Fruit fly (Drosophila melanogaster) whole organism, embryonic: ENCODE data around the gene obst-B.

Source experiments
- Aef1 ChIP-seq: fragments of 200-800 bp; sonication (Bioruptor generic); IDR thresholded peaks from 3 replicates; pipeline ENCODE4 v1.3.6; 2022; ENCODE audit warnings: missing biosample characterization, missing genetic modification characterization
- CG10321 ChIP-seq: fragments of 200-800 bp; sonication (Bioruptor generic); IDR thresholded peaks from 2 replicates; pipeline ENCODE4 v1.3.6; 2022; ENCODE audit warnings: missing biosample characterization, missing genetic modification characterization
- CG10431 ChIP-seq: fragments of 200-800 bp; sonication (Bioruptor generic); optimal IDR thresholded peaks from 3 replicates; lab custom pipeline; 2018; ENCODE audit warnings: missing biosample characterization, mild to moderate bottlenecking, missing genetic modification characterization
- CG11093 ChIP-seq: fragments of 200-800 bp; sonication (Bioruptor generic); IDR thresholded peaks from 3 replicates; pipeline ENCODE4 v1.3.6; 2022; ENCODE audit warnings: missing biosample characterization, missing genetic modification characterization
- CG1233 ChIP-seq: fragments of 200-800 bp; sonication (Bioruptor generic); optimal IDR thresholded peaks from 4 replicates; lab custom pipeline; 2018; ENCODE audit warnings: missing biosample characterization, mild to moderate bottlenecking, missing genetic modification characterization
- CG12391 ChIP-seq: fragments of 200-800 bp; sonication (Bioruptor generic); optimal IDR thresholded peaks from 3 replicates; lab custom pipeline; 2018; ENCODE audit warnings: missing biosample characterization, mild to moderate bottlenecking, missing genetic modification characterization, moderate library complexity
- CG12769 ChIP-seq: fragments of 200-800 bp; sonication (Bioruptor generic); optimal IDR thresholded peaks from 2 replicates; lab custom pipeline; 2019; ENCODE audit warnings: missing biosample characterization, mild to moderate bottlenecking, missing genetic modification characterization, moderate library complexity
- CG15514 ChIP-seq: fragments of 200-800 bp; sonication (Bioruptor generic); optimal IDR thresholded peaks from 3 replicates; lab custom pipeline; 2017; ENCODE audit warnings: missing biosample characterization, missing genetic modification characterization, mild to moderate bottlenecking, moderate library complexity, missing genetic modification reagents
- CG2120 ChIP-seq: fragments of 200-800 bp; sonication (Bioruptor generic); optimal IDR thresholded peaks from 3 replicates; lab custom pipeline; 2016; ENCODE audit warnings: missing biosample characterization, missing genetic modification characterization
- CG30403 ChIP-seq: fragments of 200-800 bp; sonication (Bioruptor generic); optimal IDR thresholded peaks from 3 replicates; lab custom pipeline; 2016; ENCODE audit warnings: missing biosample characterization, missing genetic modification characterization
- CG31224 ChIP-seq: fragments of 200-800 bp; sonication (Bioruptor generic); IDR thresholded peaks from 2 replicates; pipeline ENCODE4 v1.3.6; 2022; ENCODE audit warnings: missing biosample characterization, missing genetic modification characterization
- CG32532 ChIP-seq: fragments of 200-800 bp; sonication (Bioruptor generic); IDR thresholded peaks from 2 replicates; pipeline ENCODE4 v1.3.6; 2022; ENCODE audit warnings: missing biosample characterization, missing genetic modification characterization
- CG4328 ChIP-seq: fragments of 200-800 bp; sonication (Bioruptor generic); optimal IDR thresholded peaks from 3 replicates; lab custom pipeline; 2017; ENCODE audit warnings: missing biosample characterization, missing genetic modification reagents, missing genetic modification characterization
- CG6175 ChIP-seq: fragments of 200-800 bp; sonication (Bioruptor generic); IDR thresholded peaks from 3 replicates; pipeline ENCODE4 v1.3.6; 2022; ENCODE audit warnings: missing biosample characterization, missing genetic modification characterization
- CG6272 ChIP-seq: fragments of 200-800 bp; sonication (Bioruptor generic); IDR thresholded peaks from 2 replicates; pipeline ENCODE4 v1.3.6; 2022; ENCODE audit warnings: missing biosample characterization, missing genetic modification characterization
- CG9727 ChIP-seq: fragments of 200-800 bp; sonication (Bioruptor generic); optimal IDR thresholded peaks from 3 replicates; lab custom pipeline; 2017; ENCODE audit warnings: missing biosample characterization, mild to moderate bottlenecking, missing genetic modification characterization
- CG9932 ChIP-seq: fragments of 200-800 bp; sonication (Bioruptor generic); IDR thresholded peaks from 2 replicates; pipeline ENCODE4 v1.3.6; 2022; ENCODE audit warnings: missing biosample characterization, missing genetic modification characterization
- CoRest ChIP-seq: fragments of 200-800 bp; sonication (Bioruptor generic); optimal IDR thresholded peaks from 3 replicates; lab custom pipeline; 2018; ENCODE audit warnings: missing biosample characterization, mild to moderate bottlenecking, missing genetic modification characterization, moderate library complexity
- Deaf1 ChIP-seq: fragments of 200-800 bp; optimal IDR thresholded peaks from 3 replicates; lab custom pipeline; 2019; ENCODE audit warnings: missing biosample characterization, mild to moderate bottlenecking, missing genetic modification characterization, moderate library complexity
- Drgx ChIP-seq: fragments of 200-800 bp; sonication (Bioruptor generic); IDR thresholded peaks from 2 replicates; pipeline ENCODE4 v1.3.6; 2022; ENCODE audit warnings: missing biosample characterization, missing genetic modification characterization
- E2f1 ChIP-seq: fragments of 200-800 bp; sonication (Bioruptor generic); IDR thresholded peaks from 2 replicates; pipeline ENCODE4 v1.3.6; 2022; ENCODE audit warnings: missing biosample characterization, missing genetic modification characterization
- Ets65A ChIP-seq: fragments of 200-800 bp; sonication (Bioruptor generic); peaks from one replicate; lab custom pipeline; 2016; ENCODE audit warnings: missing biosample characterization, missing genetic modification characterization
- HLH3B ChIP-seq: fragments of 200-800 bp; sonication (Bioruptor generic); IDR thresholded peaks from 2 replicates; pipeline ENCODE4 v1.3.6; 2022; ENCODE audit warnings: missing biosample characterization, missing genetic modification characterization
- Hr51 ChIP-seq, 2 experiments: fragments of 200-800 bp; sonication (Bioruptor generic); optimal IDR thresholded peaks; 2 replicates in 1 of 2; 3 replicates in 1 of 2; lab custom pipeline; 2016 to 2018; ENCODE audit warnings: missing biosample characterization in 2 of 2, missing genetic modification characterization in 2 of 2, mild to moderate bottlenecking in 1 of 2, moderate library complexity in 1 of 2
- Med ChIP-seq: fragments of 200-800 bp; sonication (Bioruptor generic); peaks from one replicate; lab custom pipeline; 2016; ENCODE audit warnings: missing biosample characterization, missing genetic modification characterization, mild to moderate bottlenecking, inconsistent platforms, moderate library complexity
- Oli ChIP-seq: fragments of 200-800 bp; sonication (Bioruptor generic); optimal IDR thresholded peaks from 2 replicates; lab custom pipeline; 2018; ENCODE audit warnings: missing biosample characterization, mild to moderate bottlenecking, missing genetic modification characterization, moderate library complexity
- Rfx ChIP-seq: fragments of 200-800 bp; sonication (Bioruptor generic); IDR thresholded peaks from 2 replicates; pipeline ENCODE4 v1.3.6; 2022; ENCODE audit warnings: missing biosample characterization, missing genetic modification characterization
- amos ChIP-seq: fragments of 200-800 bp; sonication (Bioruptor generic); IDR thresholded peaks from 2 replicates; pipeline ENCODE4 v1.3.6; 2022; ENCODE audit warnings: missing biosample characterization, missing genetic modification characterization; ENCODE audit not compliant: partially characterized antibody
- bcd ChIP-seq: fragments of 200-800 bp; sonication (Bioruptor generic); optimal IDR thresholded peaks from 2 replicates; lab custom pipeline; 2017; ENCODE audit warnings: missing biosample characterization, mild to moderate bottlenecking, missing genetic modification characterization
- cad ChIP-seq: fragments of >200 bp; optimal IDR thresholded peaks from 2 replicates; lab custom pipeline; 2017; ENCODE audit warnings: missing biosample characterization, missing genetic modification characterization
- chif ChIP-seq, 2 experiments: fragments of 200-800 bp; sonication (Bioruptor generic); optimal IDR thresholded peaks; 3 replicates each; lab custom pipeline; 2016; ENCODE audit warnings: missing biosample characterization in 2 of 2, missing genetic modification characterization in 2 of 2
- chinmo ChIP-seq: fragments of 200-800 bp; sonication (Bioruptor generic); IDR thresholded peaks from 4 replicates; pipeline ENCODE4 v1.3.6; 2022; ENCODE audit warnings: missing biosample characterization, missing genetic modification characterization; ENCODE audit not compliant: partially characterized antibody
- cwo ChIP-seq: fragments of 200-800 bp; sonication (Bioruptor generic); optimal IDR thresholded peaks from 3 replicates; lab custom pipeline; 2017; ENCODE audit warnings: missing biosample characterization, missing genetic modification characterization, mild to moderate bottlenecking, moderate library complexity, missing genetic modification reagents
- dan ChIP-seq: fragments of 200-800 bp; sonication (Bioruptor generic); IDR thresholded peaks from 2 replicates; pipeline ENCODE4 v1.3.6; 2022; ENCODE audit warnings: missing biosample characterization, missing genetic modification characterization
- dmrt99B ChIP-seq: fragments of 200-800 bp; sonication (Bioruptor generic); optimal IDR thresholded peaks from 2 replicates; lab custom pipeline; 2018; ENCODE audit warnings: missing biosample characterization, mild to moderate bottlenecking, missing genetic modification characterization, moderate library complexity
- esg ChIP-seq: fragments of 200-800 bp; sonication (Bioruptor generic); conservative IDR thresholded peaks from 2 replicates; pipeline ENCODE4 v1.3.6; 2022; ENCODE audit warnings: missing biosample characterization, missing genetic modification characterization
- fd96Cb ChIP-seq: fragments of 200-800 bp; sonication (Bioruptor generic); optimal IDR thresholded peaks from 2 replicates; lab custom pipeline; 2018; ENCODE audit warnings: missing biosample characterization, mild to moderate bottlenecking, missing genetic modification characterization, moderate library complexity
- gcm ChIP-seq: fragments of 200-800 bp; sonication (Bioruptor generic); optimal IDR thresholded peaks from 2 replicates; lab custom pipeline; 2019; ENCODE audit warnings: missing biosample characterization, mild to moderate bottlenecking, missing genetic modification characterization, moderate library complexity
- lilli ChIP-seq: fragments of 200-800 bp; sonication (Bioruptor generic); optimal IDR thresholded peaks from 3 replicates; lab custom pipeline; 2016; ENCODE audit warnings: missing biosample characterization, missing genetic modification characterization
- pan ChIP-seq, 4 experiments: fragments of >200 bp in 3 of 4; fragments of 200-800 bp in 1 of 4; sonication (Bioruptor generic) in 1 of 4; optimal IDR thresholded peaks in 3 of 4; IDR thresholded peaks in 1 of 4; 2 replicates each; pipeline versions ENCODE4 v1.3.6 to Lab custom; 2017 to 2022; ENCODE audit warnings: missing biosample characterization in 2 of 4, missing genetic modification characterization in 2 of 4, mixed read lengths in 1 of 4
- prd ChIP-seq, 3 experiments: fragments of >200 bp in 2 of 3; fragments of 200-800 bp in 1 of 3; sonication (Bioruptor generic) in 1 of 3; optimal IDR thresholded peaks in 2 of 3; IDR thresholded peaks in 1 of 3; 2 replicates in 2 of 3; 3 replicates in 1 of 3; pipeline versions ENCODE4 v1.3.6 to Lab custom; 2017 to 2022; ENCODE audit warnings: missing biosample characterization in 1 of 3, missing genetic modification characterization in 1 of 3
- seq ChIP-seq: fragments of 200-800 bp; sonication (Bioruptor generic); IDR thresholded peaks from 2 replicates; pipeline ENCODE4 v1.3.6; 2022; ENCODE audit warnings: missing biosample characterization, missing genetic modification characterization
- slbo ChIP-seq: fragments of 200-800 bp; sonication (Bioruptor generic); IDR thresholded peaks from 2 replicates; pipeline ENCODE4 v1.3.6; 2022; ENCODE audit warnings: missing biosample characterization, missing genetic modification characterization
- tgo ChIP-seq: fragments of 200-800 bp; sonication (Bioruptor generic); IDR thresholded peaks from 3 replicates; pipeline ENCODE4 v1.3.6; 2022; ENCODE audit warnings: missing biosample characterization, missing genetic modification characterization
- ttk ChIP-seq: fragments of 200-800 bp; sonication (Bioruptor generic); IDR thresholded peaks from 2 replicates; pipeline ENCODE4 v2.1.2; 2022; ENCODE audit warnings: missing biosample characterization, missing genetic modification characterization
- unc-4 ChIP-seq: fragments of 200-800 bp; sonication (Bioruptor generic); IDR thresholded peaks from 2 replicates; pipeline ENCODE4 v1.3.6; 2022; ENCODE audit warnings: missing biosample characterization, missing genetic modification characterization; ENCODE audit not compliant: partially characterized antibody
- zf30C ChIP-seq: fragments of 200-800 bp; sonication (Bioruptor generic); optimal IDR thresholded peaks from 3 replicates; lab custom pipeline; 2018; ENCODE audit warnings: missing biosample characterization, mild to moderate bottlenecking, missing genetic modification characterization

The obst-B gene

dm6 chr2L:10060516-10060915 lies 28.0 kb downstream of the obst-B start, which contains the start of gene Spn31A:
TSS of gene Spn31A (plus strand) at chr2L:10060816.
- TF ChIP-seq CG12769 (tag; lab: Kevin White, UChicago) (peak; percentile 7), Deaf1 (tag; lab: Kevin White, UChicago) (peak; percentile 36), CG32532 (GFP tag; lab: Robert Waterston, UW) (no peak), chinmo (GFP tag; lab: Robert Waterston, UW) (0 out of 4 replicates have a peak, but pooled peaks have one; percentile 16), CG11093 (no peak)
- TF ChIP-seq, all 482 proteins: peak for 3

dm6 chr2L:10061276-10061675 lies 28.8 kb downstream of the obst-B start:
- peak in 1 of 2 experiments; percentile 70 for TF ChIP-seq Hr51 (GFP tag; optimal IDR thresholded peaks at IDR 0.05; lab: Kevin White, UChicago)
- TF ChIP-seq amos (GFP tag; lab: Robert Waterston, UW) = no peak
- TF ChIP-seq CoRest = peak; percentile 50
- TF ChIP-seq Rfx (GFP tag; lab: Robert Waterston, UW) = peak; percentile 39; the same call in 1 of the 2 replicates
- no peak for TF ChIP-seq dan (GFP tag; lab: Robert Waterston, UW)
- peak; percentile 50 for TF ChIP-seq CG9932 (GFP tag; lab: Robert Waterston, UW)
- peak; percentile 51 for TF ChIP-seq slbo (GFP tag; lab: Robert Waterston, UW)
- no peak for TF ChIP-seq chif (GFP tag; optimal IDR thresholded peaks at IDR 0.05; lab: Kevin White, UChicago)
- no peak for TF ChIP-seq CG6175 (GFP tag; lab: Robert Waterston, UW)
- TF ChIP-seq gcm (GFP tag; lab: Kevin White, UChicago) = no peak
- peak; percentile 34; the same call in 1 of the 2 replicates for TF ChIP-seq esg
- 0 out of 2 replicates have a peak, but pooled peaks have one; percentile 13 for TF ChIP-seq E2f1
- TF ChIP-seq pan (optimal IDR thresholded peaks at IDR 0.05; lab: Kevin White, UChicago) = no peak
- TF ChIP-seq pan (GFP tag; optimal IDR thresholded peaks at IDR 0.05 in 1 of 2, IDR thresholded peaks at IDR 0.05 in 1 of 2) = peak in 1 of 2 experiments; percentile 55
- peak; percentile 55 for TF ChIP-seq dmrt99B (tag; lab: Kevin White, UChicago)
- peak; percentile 24 for TF ChIP-seq zf30C (GFP tag; lab: Kevin White, UChicago)
- TF ChIP-seq Aef1 (GFP tag; lab: Robert Waterston, UW) = 0 out of 3 replicates have a peak, but pooled peaks have one; percentile 20
- TF ChIP-seq HLH3B = peak; percentile 37; the same call in 1 of the 2 replicates
- TF ChIP-seq cad = no peak
- peak; percentile 11 for TF ChIP-seq CG4328
- peak; percentile 36 for TF ChIP-seq CG12391
- peak; percentile 22; the same call in 1 of the 2 replicates for TF ChIP-seq CG31224 (GFP tag; lab: Robert Waterston, UW)
- no peak for TF ChIP-seq prd (optimal IDR thresholded peaks at IDR 0.05; lab: Kevin White, UChicago)
- TF ChIP-seq prd (GFP tag; IDR thresholded peaks at IDR 0.05; lab: Robert Waterston, UW) = peak; percentile 51; the same call in 2 of the 3 replicates
- TF ChIP-seq ttk = 0 out of 2 replicates have a peak, but pooled peaks have one; percentile 32
- peak; percentile 40 for TF ChIP-seq Oli (tag; lab: Kevin White, UChicago)
- peak; percentile 22 for TF ChIP-seq cwo (GFP tag; lab: Kevin White, UChicago)
- peak; percentile 42 for TF ChIP-seq bcd (GFP tag; lab: Kevin White, UChicago)
- TF ChIP-seq seq (GFP tag; lab: Robert Waterston, UW) = peak; percentile 40; the same call in 1 of the 2 replicates
- TF ChIP-seq CG2120 (GFP tag; lab: Kevin White, UChicago) = peak; percentile 51
- TF ChIP-seq Ets65A (GFP tag; lab: Kevin White, UChicago) = peak; percentile 19
- no peak for TF ChIP-seq CG1233 (GFP tag; lab: Kevin White, UChicago)
- TF ChIP-seq CG9727 (GFP tag; lab: Kevin White, UChicago) = peak; percentile 14
- TF ChIP-seq CG10431 = no peak
- peak; percentile 39; the same call in 1 of the 3 replicates for TF ChIP-seq tgo (GFP tag; lab: Robert Waterston, UW)
- TF ChIP-seq lilli (GFP tag; lab: Kevin White, UChicago) = peak; percentile 13
- peak; percentile 51; the same call in 1 of the 2 replicates for TF ChIP-seq Drgx (GFP tag; lab: Robert Waterston, UW)
- TF ChIP-seq CG15514 (GFP tag; lab: Kevin White, UChicago) = peak; percentile 4
- TF ChIP-seq CG30403 (GFP tag; lab: Kevin White, UChicago) = peak; percentile 40
- peak; percentile 18 for TF ChIP-seq fd96Cb (tag; lab: Kevin White, UChicago)
- no peak for TF ChIP-seq unc-4 (GFP tag; lab: Robert Waterston, UW)
- peak; percentile 74 for TF ChIP-seq Med (GFP tag; lab: Kevin White, UChicago)
- TF ChIP-seq CG10321 = no peak
- TF ChIP-seq CG6272 (GFP tag; lab: Robert Waterston, UW) = no peak
